Fruit fly (Drosophila melanogaster): ENCODE measurements around the gene whe.
A peak's percentile ranks its signal among the peaks of the same experiment; 100 is the strongest.

Gene whe

dm6 chrX:21366311-21366990 is 36.1 kb downstream of the whe start (continued):
- TF ChIP-seq CG6163 (GFP tag; IDR thresholded peaks at IDR 0.05): peak; percentile 79
- peak; percentile 94 for TF ChIP-seq CG15336 (GFP tag; IDR thresholded peaks at IDR 0.05)
- TF ChIP-seq CG16779 (tag; optimal IDR thresholded peaks at IDR 0.05): peak; percentile 81
- TF ChIP-seq CG3919 (GFP tag; optimal IDR thresholded peaks at IDR 0.05): peak; percentile 79
- TF ChIP-seq esn (GFP tag; optimal IDR thresholded peaks at IDR 0.05): peak; percentile 72
- peak; percentile 26 for TF ChIP-seq Ets21C (GFP tag; optimal IDR thresholded peaks at IDR 0.05)
- TF ChIP-seq CG11762 (GFP tag; optimal IDR thresholded peaks at IDR 0.05; ENCODE audit: insufficient read depth): peak; percentile 72
- peak; percentile 43 for TF ChIP-seq CG8319 (GFP tag; optimal IDR thresholded peaks at IDR 0.05)
- peak; percentile 78 for TF ChIP-seq CG34406 (GFP tag; optimal IDR thresholded peaks at IDR 0.05)
- TF ChIP-seq CG4318 (GFP tag; optimal IDR thresholded peaks at IDR 0.05): peak; percentile 91
- TF ChIP-seq dac (GFP tag; optimal IDR thresholded peaks at IDR 0.05): peak; percentile 85
- TF ChIP-seq spab (GFP tag; optimal IDR thresholded peaks at IDR 0.05): peak; percentile 63
- peak; percentile 6 for TF ChIP-seq Eip75B (GFP tag; optimal IDR thresholded peaks at IDR 0.05)
- peak; percentile 96 for TF ChIP-seq CG32006 (GFP tag; optimal IDR thresholded peaks at IDR 0.05)
- peak; percentile 56 for TF ChIP-seq fkh (GFP tag; optimal IDR thresholded peaks at IDR 0.05)
- TF ChIP-seq Hr4 (GFP tag; optimal IDR thresholded peaks at IDR 0.05): peak; percentile 79

DNA sequence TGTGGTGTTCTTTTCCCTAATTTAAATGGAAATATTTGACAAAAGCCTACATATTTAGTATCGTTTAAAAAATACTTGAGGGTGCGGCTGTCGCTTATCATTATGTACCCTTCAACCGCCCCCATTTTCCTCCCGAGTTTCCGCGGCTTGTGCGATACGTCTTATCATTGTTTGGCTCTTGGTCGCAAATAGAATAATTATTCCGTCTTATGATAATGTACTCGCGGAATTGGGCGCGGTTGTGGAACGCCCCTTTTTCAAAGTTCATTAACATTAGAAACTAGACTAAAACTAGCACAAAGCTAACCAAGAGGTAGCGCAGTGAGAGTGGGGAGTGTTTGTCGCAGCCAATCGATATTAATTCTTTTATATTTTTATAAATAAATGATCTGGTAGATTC is 37.2 kb downstream of the whe start:
- no peak for TF ChIP-seq Smox (GFP tag; optimal IDR thresholded peaks at IDR 0.05)
- no peak for TF ChIP-seq Ets96B (tag; optimal IDR thresholded peaks at IDR 0.05)
- no peak for TF ChIP-seq topi (GFP tag; optimal IDR thresholded peaks at IDR 0.05)
- TF ChIP-seq CG8632 (GFP tag; optimal IDR thresholded peaks at IDR 0.05): no peak
- peak; percentile 28 for TF ChIP-seq Eip78C (GFP tag)
- no peak for TF ChIP-seq OdsH (GFP tag; optimal IDR thresholded peaks at IDR 0.05)
- TF ChIP-seq CG11902 (GFP tag; optimal IDR thresholded peaks at IDR 0.05): no peak
- TF ChIP-seq CG16779 (tag; optimal IDR thresholded peaks at IDR 0.05): no peak
- no peak for TF ChIP-seq CG10669 (GFP tag; optimal IDR thresholded peaks at IDR 0.05)
- no peak for TF ChIP-seq CG9139 (GFP tag; optimal IDR thresholded peaks at IDR 0.05)
- no peak for TF ChIP-seq CG7368 (GFP tag; optimal IDR thresholded peaks at IDR 0.05)
- no peak for TF ChIP-seq Met (GFP tag; optimal IDR thresholded peaks at IDR 0.05)
- no peak for TF ChIP-seq CG15336 (GFP tag; IDR thresholded peaks at IDR 0.05)
- peak; percentile 60 for TF ChIP-seq Eip93F (GFP tag; optimal IDR thresholded peaks at IDR 0.05)
- no peak for TF ChIP-seq Hr39 (GFP tag; optimal IDR thresholded peaks at IDR 0.05)
- TF ChIP-seq esn (GFP tag; optimal IDR thresholded peaks at IDR 0.05): no peak
- TF ChIP-seq eg (GFP tag; IDR thresholded peaks at IDR 0.05): no peak
- TF ChIP-seq CG3032 (tag; optimal IDR thresholded peaks at IDR 0.05): no peak
- no peak for TF ChIP-seq CG8319 (GFP tag; optimal IDR thresholded peaks at IDR 0.05)
- no peak for TF ChIP-seq fd85E (GFP tag; optimal IDR thresholded peaks at IDR 0.05)
- no peak for TF ChIP-seq CG3919 (GFP tag; optimal IDR thresholded peaks at IDR 0.05)
- no peak for TF ChIP-seq CG34406 (GFP tag; optimal IDR thresholded peaks at IDR 0.05)
- no peak for TF ChIP-seq CG11294 (GFP tag; IDR thresholded peaks at IDR 0.05)
- TF ChIP-seq CG6808 (GFP tag; optimal IDR thresholded peaks at IDR 0.05): no peak
- TF ChIP-seq CG6276 (GFP tag; optimal IDR thresholded peaks at IDR 0.05): no peak
- peak; percentile 1 for TF ChIP-seq vri (GFP tag; optimal IDR thresholded peaks at IDR 0.05)
- no peak for TF ChIP-seq CG4318 (GFP tag; optimal IDR thresholded peaks at IDR 0.05)
- TF ChIP-seq fkh (GFP tag; optimal IDR thresholded peaks at IDR 0.05): peak; percentile 20
- TF ChIP-seq svp (GFP tag): peak; percentile 68
- TF ChIP-seq Hr4 (GFP tag; optimal IDR thresholded peaks at IDR 0.05): no peak
- TF ChIP-seq Ets21C (GFP tag; optimal IDR thresholded peaks at IDR 0.05): no peak
- no peak for TF ChIP-seq fd59A (GFP tag; optimal IDR thresholded peaks at IDR 0.05)
- TF ChIP-seq CG1621 (tag; optimal IDR thresholded peaks at IDR 0.05): no peak
- TF ChIP-seq salr (GFP tag; optimal IDR thresholded peaks at IDR 0.05): no peak
- TF ChIP-seq Hr38 (GFP tag; optimal IDR thresholded peaks at IDR 0.05): no peak
- TF ChIP-seq net (GFP tag; optimal IDR thresholded peaks at IDR 0.05): no peak
- TF ChIP-seq CG31627 (GFP tag; optimal IDR thresholded peaks at IDR 0.05): no peak

Data from whole organism, prepupa.